Fruit fly (Drosophila melanogaster) whole organism, embryonic: ENCODE data around the gene dyw.

Experiments
- Blimp-1 ChIP-seq: fragments of 200-800 bp; sonication (Bioruptor generic); optimal IDR thresholded peaks from 3 replicates; lab custom pipeline; 2018; ENCODE audit warnings: missing biosample characterization, missing genetic modification characterization, mild to moderate bottlenecking, moderate library complexity, missing genetic modification reagents
- CG3726 ChIP-seq: fragments of 200-800 bp; sonication (Bioruptor generic); IDR thresholded peaks from 3 replicates; pipeline ENCODE4, ENCODE4 v1.3.6; 2022; ENCODE audit warnings: missing biosample characterization, missing genetic modification characterization
- CG7963 ChIP-seq: fragments of 200-800 bp; sonication (Bioruptor generic); IDR thresholded peaks from 3 replicates; pipeline ENCODE4 v1.3.6; 2022; ENCODE audit warnings: missing biosample characterization, missing genetic modification characterization; ENCODE audit not compliant: partially characterized antibody
- CG8478 ChIP-seq: fragments of >200 bp; optimal IDR thresholded peaks from 2 replicates; lab custom pipeline; 2018
- Gsc ChIP-seq: fragments of 200-800 bp; sonication (Bioruptor generic); IDR thresholded peaks from 2 replicates; pipeline ENCODE4 v1.3.6; 2022; ENCODE audit warnings: missing biosample characterization, missing genetic modification characterization
- Jarid2 ChIP-seq: fragments of 200-800 bp; sonication (Bioruptor generic); optimal IDR thresholded peaks from 3 replicates; lab custom pipeline; 2017; ENCODE audit warnings: mild to moderate bottlenecking, missing biosample characterization, missing genetic modification reagents, missing genetic modification characterization
- NK7.1 ChIP-seq: fragments of 200-800 bp; sonication (Bioruptor generic); optimal IDR thresholded peaks from 3 replicates; lab custom pipeline; 2016; ENCODE audit warnings: missing biosample characterization, missing genetic modification characterization
- Neu2 ChIP-seq: fragments of 200-800 bp; sonication (Bioruptor generic); optimal IDR thresholded peaks from 3 replicates; lab custom pipeline; 2016; ENCODE audit warnings: missing biosample characterization, missing genetic modification characterization, borderline replicate concordance
- Trl ChIP-seq, 3 experiments: fragments of >200 bp in 2 of 3; fragments of 200-800 bp in 1 of 3; sonication (Bioruptor generic) in 1 of 3; optimal IDR thresholded peaks; 2 replicates in 1 of 3; 3 replicates in 2 of 3; lab custom pipeline; 2016 to 2017; ENCODE audit warnings: missing biosample characterization in 1 of 3, missing genetic modification characterization in 1 of 3
- ab ChIP-seq: fragments of 200-800 bp; sonication (Bioruptor generic); optimal IDR thresholded peaks from 2 replicates; lab custom pipeline; 2016; ENCODE audit warnings: missing biosample characterization, missing genetic modification characterization
- chm ChIP-seq: fragments of 200-800 bp; sonication (Bioruptor generic); IDR thresholded peaks from 2 replicates; pipeline ENCODE4 v1.3.6; 2022; ENCODE audit warnings: missing biosample characterization, missing genetic modification characterization

- no peak for TF ChIP-seq CG3726 (GFP tag; lab: Robert Waterston, UW)
- peak; percentile 23 for TF ChIP-seq Blimp-1 (GFP tag; lab: Kevin White, UChicago)
- TF ChIP-seq Gsc (GFP tag; lab: Robert Waterston, UW), result no peak
- no peak for TF ChIP-seq Neu2 (GFP tag; lab: Kevin White, UChicago)
- no peak for TF ChIP-seq ab (GFP tag; lab: Kevin White, UChicago)
- no peak for TF ChIP-seq CG7963 (GFP tag; lab: Robert Waterston, UW)
- no peak for TF ChIP-seq chm (GFP tag; lab: Robert Waterston, UW)
- no peak for TF ChIP-seq Jarid2 (GFP tag; lab: Kevin White, UChicago)
- no peak for TF ChIP-seq NK7.1
- TF ChIP-seq CG8478 (lab: Kevin White, UChicago), result no peak
- TF ChIP-seq Trl (optimal IDR thresholded peaks at IDR 0.05; lab: Kevin White, UChicago), result no peak
- TF ChIP-seq Trl (GFP tag; optimal IDR thresholded peaks at IDR 0.05; lab: Kevin White, UChicago), result no peak
Observed at dm6 chrX:2653533-2654296, 40.0 kb downstream of the dyw start.
